Worm (Caenorhabditis elegans) whole organism, L2 larva: ENCODE data around the gene C25G4.8.

Experiments used
- egl-27 ChIP-seq: sonication (generic microtip); optimal IDR thresholded peaks from 3 replicates; lab custom pipeline; 2017; ENCODE audit warnings: missing biosample characterization, missing genetic modification reagents, missing genetic modification characterization
- lin-13 ChIP-seq: fragments of 150-350 bp; optimal IDR thresholded peaks from 2 replicates; lab custom pipeline; 2014; ENCODE audit warnings: missing biosample characterization, missing genetic modification reagents, missing genetic modification characterization
- lin-39 ChIP-seq: fragments of 150-350 bp; optimal IDR thresholded peaks from 2 replicates; lab custom pipeline; 2014; ENCODE audit warnings: missing biosample characterization, missing genetic modification reagents, missing genetic modification characterization
- mab-5 ChIP-seq: fragments of 150-350 bp; optimal IDR thresholded peaks from 2 replicates; lab custom pipeline; 2014; ENCODE audit warnings: missing biosample characterization, missing genetic modification characterization
- nhr-11 ChIP-seq: fragments of 150-350 bp; optimal IDR thresholded peaks from 2 replicates; lab custom pipeline; 2014; ENCODE audit warnings: missing biosample characterization, missing genetic modification characterization
- ztf-4 ChIP-seq: fragments of 150-350 bp; optimal IDR thresholded peaks from 2 replicates; lab custom pipeline; 2014; ENCODE audit warnings: missing biosample characterization, missing genetic modification characterization

- no peak for TF ChIP-seq nhr-11 (tag; lab: Kevin White, UChicago)
- no peak for TF ChIP-seq mab-5 (tag; lab: Kevin White, UChicago)
- TF ChIP-seq egl-27 (tag; lab: Kevin White, UChicago) = no peak
- TF ChIP-seq lin-39 = no peak
- no peak for TF ChIP-seq ztf-4 (tag; lab: Kevin White, UChicago)
- no peak for TF ChIP-seq lin-13 (GFP tag; lab: Kevin White, UChicago)
Measured at ce11 chrIV:12498238-12498637, 35.0 kb upstream of the C25G4.8 start, which contains the start of gene sru-19.
